Worm (Caenorhabditis elegans) whole organism, dauer: ENCODE results near the gene cdk-4.

Source experiments
- unc-62 ChIP-seq: sonication (generic microtip); optimal IDR thresholded peaks from 2 replicates; lab custom pipeline; 2017; ENCODE audit warnings: missing biosample characterization, missing genetic modification reagents, missing genetic modification characterization

cdk-4 gene

ce11 chrX:13530015-13530778 is 11.5 kb upstream of the cdk-4 start:
- TF ChIP-seq unc-62 (GFP tag; lab: Kevin White, UChicago): no peak

- TF ChIP-seq unc-62 (GFP tag; lab: Kevin White, UChicago): no peak
Observed at ce11 chrX:13528630-13529138, 10.0 kb upstream of the cdk-4 start, which contains the start of gene F18H3.4. Gene F18H3.4 (plus strand): TSS chrX:13529088.

ce11 chrX:13527347-13528092 is 8.8 kb upstream of the cdk-4 start, which contains the start of gene pab-2:
Gene pab-2 (minus strand): TSS chrX:13527415.
- TF ChIP-seq unc-62 (GFP tag; lab: Kevin White, UChicago): no peak

- no peak for TF ChIP-seq unc-62 (GFP tag; lab: Kevin White, UChicago)
Observed at ce11 chrX:13526219-13527218, 7.8 kb upstream of the cdk-4 start.

DNA sequence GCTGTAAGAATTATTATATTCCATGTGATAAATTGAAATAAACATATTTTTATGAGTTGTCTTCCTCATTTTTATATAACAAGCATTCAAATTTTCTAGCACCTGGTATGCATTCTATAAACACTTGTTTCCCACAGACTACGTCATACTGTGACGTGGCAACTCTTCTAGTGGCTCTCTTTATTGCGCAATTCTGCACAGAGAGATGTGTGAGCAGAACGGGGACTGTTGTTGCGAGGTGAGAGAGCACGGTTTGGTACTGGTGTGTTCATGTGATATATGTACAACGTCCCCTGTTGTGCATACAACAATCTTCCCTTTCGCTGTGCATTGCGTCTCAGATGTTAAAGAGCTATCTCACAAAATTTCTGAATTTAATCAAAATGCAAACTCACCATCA is 6.4 kb upstream of the cdk-4 start:
- no peak for TF ChIP-seq unc-62 (GFP tag; lab: Kevin White, UChicago)

ce11 chrX:13514384-13514783 is 4.3 kb downstream of the cdk-4 start:
- TF ChIP-seq unc-62 (GFP tag; lab: Kevin White, UChicago): no peak

DNA sequence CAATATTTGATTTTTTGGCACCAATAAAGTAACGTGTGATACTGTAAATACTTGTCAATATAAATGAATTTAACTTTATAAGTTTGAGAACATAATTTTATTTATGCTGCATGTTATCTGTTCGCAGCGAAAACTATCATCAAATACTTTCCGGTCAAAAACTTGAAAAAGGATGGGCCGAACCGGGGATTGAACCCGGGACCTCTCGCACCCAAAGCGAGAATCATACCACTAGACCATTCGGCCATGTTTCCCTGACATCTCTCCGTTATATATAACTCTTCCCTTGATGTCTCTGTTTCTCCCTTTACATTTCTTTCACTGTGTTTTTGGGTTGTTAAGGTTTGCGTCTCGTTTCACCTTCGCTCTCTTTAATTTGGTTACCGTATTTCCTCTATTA is 6.9 kb downstream of the cdk-4 start:
- no peak for TF ChIP-seq unc-62 (GFP tag; lab: Kevin White, UChicago)

DNA sequence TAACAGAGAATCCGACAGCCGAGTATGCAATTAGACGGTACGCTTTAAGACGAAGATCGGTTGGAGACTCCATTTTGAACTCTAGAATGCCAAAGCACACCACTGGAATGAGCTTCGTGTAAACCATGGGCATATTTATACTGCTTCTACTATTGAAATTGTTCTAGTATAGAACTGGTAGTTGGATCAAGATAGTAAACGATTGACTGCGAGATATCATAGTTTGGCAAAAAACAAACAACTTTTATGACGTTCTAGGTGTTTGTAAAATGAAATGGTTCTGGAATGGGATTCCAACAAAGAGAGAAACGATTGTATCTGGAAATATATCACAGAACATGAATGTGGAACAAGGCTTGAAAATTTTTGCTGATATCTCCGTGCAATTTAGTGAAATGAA is 7.7 kb downstream of the cdk-4 start, which contains the start of gene col-185:
col-185 (minus strand) TSS at position 101 of the 400 bp plus-strand sequence.
- no peak for TF ChIP-seq unc-62 (GFP tag; lab: Kevin White, UChicago)

DNA sequence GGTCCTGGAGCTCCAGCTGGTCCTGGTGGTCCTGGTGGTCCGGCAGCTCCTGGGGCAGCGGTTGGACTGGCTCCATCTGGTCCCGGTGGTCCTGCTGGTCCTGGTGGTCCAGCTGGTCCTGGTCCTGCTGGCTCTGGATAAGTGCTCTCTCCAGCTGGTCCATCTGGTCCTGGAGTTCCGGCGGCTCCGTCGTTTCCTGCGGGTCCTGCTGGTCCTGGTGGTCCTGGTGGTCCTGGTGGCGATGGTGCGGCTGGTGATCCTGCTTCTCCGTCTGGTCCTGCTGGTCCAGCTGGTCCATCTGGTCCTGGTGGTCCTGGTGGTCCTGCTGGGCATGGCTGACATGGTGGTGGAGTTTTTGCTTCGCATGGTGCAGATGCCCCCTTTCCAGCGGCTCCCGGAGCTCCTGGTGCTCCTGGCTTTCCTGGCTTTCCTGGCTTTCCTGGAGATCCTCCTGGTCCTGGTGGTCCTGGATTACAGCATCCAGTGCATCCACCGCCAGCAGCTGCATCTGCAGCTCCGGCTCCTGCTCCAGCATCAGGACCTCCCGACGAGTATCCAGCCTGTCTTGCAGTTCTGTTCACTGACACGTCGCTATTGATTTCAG is 8.4 kb downstream of the cdk-4 start:
- TF ChIP-seq unc-62 (GFP tag; lab: Kevin White, UChicago): no peak

DNA sequence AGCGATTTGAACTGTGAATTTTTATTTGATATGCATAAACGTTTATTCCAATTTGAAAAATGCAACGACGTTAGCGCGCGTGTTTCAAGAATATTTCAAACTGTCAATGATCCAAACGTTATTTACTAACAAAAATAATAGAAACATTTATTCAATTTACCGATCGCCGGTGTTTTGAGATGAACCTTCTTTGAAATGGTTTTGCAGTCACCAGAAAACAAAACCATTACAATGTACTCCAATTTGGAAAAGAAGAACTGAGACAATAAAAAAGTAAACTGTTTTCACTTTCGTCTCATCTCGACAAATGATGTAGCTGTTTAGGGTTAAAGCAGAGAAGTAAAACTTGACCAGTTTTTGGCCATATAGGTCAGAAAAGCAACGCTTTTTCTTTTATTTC is 11.5 kb downstream of the cdk-4 start, which contains the start of gene H06A10.1:
H06A10.1 (plus strand) TSS at position 301 of the 400 bp plus-strand sequence.
- no peak for TF ChIP-seq unc-62 (GFP tag; lab: Kevin White, UChicago)

DNA sequence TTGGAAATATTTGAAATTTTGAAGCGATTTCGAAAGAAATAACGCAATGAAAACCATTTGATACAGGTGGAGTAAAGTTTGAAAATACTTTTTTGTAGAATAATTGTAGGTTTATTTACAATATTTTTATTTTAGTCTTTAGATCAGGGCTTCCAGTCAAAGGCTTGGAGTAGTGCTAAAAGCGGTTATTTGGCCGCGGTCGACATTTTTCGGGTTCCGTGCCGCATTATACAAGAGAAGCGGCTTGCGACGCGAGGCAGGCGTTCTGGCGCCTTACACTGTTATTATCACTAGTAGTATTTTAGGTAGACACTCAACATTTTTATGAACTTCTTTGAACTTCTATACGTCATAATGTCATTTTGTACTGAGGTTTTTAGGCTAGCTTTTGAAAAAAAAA is 12.2 kb downstream of the cdk-4 start:
- no peak for TF ChIP-seq unc-62 (GFP tag; lab: Kevin White, UChicago)

DNA sequence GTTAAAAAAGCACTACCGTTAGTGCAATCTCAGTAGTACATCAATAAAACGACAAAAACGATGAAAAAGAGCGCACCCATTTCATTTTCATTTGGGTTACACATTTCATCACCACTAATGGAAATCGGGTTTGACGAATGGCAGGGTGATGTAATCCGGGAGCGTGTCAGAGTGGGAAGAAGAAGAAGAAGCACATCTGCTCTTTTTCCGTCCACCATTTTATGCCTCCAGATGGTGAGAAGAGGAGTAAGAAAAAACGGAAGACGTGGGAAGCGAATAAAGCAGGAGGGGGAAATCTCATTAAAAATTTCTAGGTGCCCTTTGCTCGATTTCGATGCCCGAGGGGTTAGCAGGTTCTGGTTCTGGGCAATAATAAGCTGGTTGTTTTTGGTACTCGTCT is 12.7 kb downstream of the cdk-4 start:
- TF ChIP-seq unc-62 (GFP tag; lab: Kevin White, UChicago): no peak

ce11 chrX:13505201-13505600 is 13.5 kb downstream of the cdk-4 start:
- no peak for TF ChIP-seq unc-62 (GFP tag; lab: Kevin White, UChicago)

- TF ChIP-seq unc-62 (GFP tag; lab: Kevin White, UChicago): no peak
Observed at ce11 chrX:13503839-13504238, 14.9 kb downstream of the cdk-4 start.

DNA sequence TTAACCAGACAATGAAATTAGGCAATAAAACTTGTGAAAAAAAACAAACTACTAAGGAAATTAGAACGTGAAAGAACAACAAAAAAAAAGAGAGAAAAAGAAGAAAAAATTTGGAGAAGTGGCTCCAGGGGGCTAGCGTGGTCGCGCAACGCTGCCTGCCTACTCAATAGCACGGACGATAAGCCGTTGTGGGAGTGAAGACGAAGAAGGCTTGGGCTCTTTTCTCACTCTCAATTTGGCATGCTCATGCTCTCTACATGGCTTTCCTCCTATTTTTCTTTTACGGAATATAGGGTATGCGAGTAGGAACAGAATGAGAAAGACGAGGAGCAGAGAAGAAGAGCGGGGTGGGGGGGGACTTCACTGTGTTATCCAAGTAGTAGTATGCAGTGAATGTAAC is 16.4 kb downstream of the cdk-4 start:
- TF ChIP-seq unc-62 (GFP tag; lab: Kevin White, UChicago): no peak
